Fruit fly (Drosophila melanogaster): ENCODE results near the gene CG18048.

The CG18048 gene

DNA sequence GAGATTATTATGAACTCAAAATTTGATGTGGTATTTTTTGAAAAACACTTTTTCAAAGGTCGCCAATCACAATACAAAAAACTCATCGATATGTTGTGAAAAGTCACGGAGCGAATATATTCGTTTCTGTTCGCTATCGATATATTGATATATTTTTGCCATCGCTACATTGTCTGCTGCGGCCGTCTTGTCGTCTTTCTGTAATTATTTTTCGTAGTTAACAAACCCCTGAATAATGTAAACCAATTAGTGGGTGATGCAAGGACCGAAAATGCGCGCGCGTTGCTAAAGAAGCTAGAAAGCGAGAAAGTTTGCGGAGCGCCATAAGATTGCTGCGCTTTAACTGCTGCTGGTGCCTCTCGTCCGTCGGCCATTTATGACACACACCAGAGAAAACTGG lies 4.8 kb downstream of the CG18048 start, which contains the start of gene Pak (continued):
- TF ChIP-seq CG18011 (GFP tag; optimal IDR thresholded peaks at IDR 0.05) = no peak
- TF ChIP-seq tup (GFP tag; optimal IDR thresholded peaks at IDR 0.05) = no peak
- peak; percentile 74 for TF ChIP-seq row (GFP tag; IDR thresholded peaks at IDR 0.05)
- TF ChIP-seq CG4282 (GFP tag; optimal IDR thresholded peaks at IDR 0.05) = no peak
- no peak for TF ChIP-seq cato (GFP tag; optimal IDR thresholded peaks at IDR 0.05; ENCODE audit: borderline replicate concordance)
- no peak for TF ChIP-seq Bdp1 (GFP tag; optimal IDR thresholded peaks at IDR 0.05)
- no peak for TF ChIP-seq bsh (GFP tag; optimal IDR thresholded peaks at IDR 0.05)
- no peak for TF ChIP-seq CG4730 (GFP tag; IDR thresholded peaks at IDR 0.05)
- peak; percentile 43 for TF ChIP-seq CG14710 (tag; optimal IDR thresholded peaks at IDR 0.05)
- TF ChIP-seq usp (GFP tag; optimal IDR thresholded peaks at IDR 0.05) = no peak
- TF ChIP-seq bbx (GFP tag; IDR thresholded peaks at IDR 0.05; ENCODE audit: partially characterized antibody) = peak; percentile 93
- no peak for TF ChIP-seq ftz-f1 (GFP tag; optimal IDR thresholded peaks at IDR 0.05)
- no peak for TF ChIP-seq GATAe (GFP tag; conservative IDR thresholded peaks at IDR 0.05)
- TF ChIP-seq salm (tag; optimal IDR thresholded peaks at IDR 0.05) = no peak
- no peak for TF ChIP-seq HLH3B (GFP tag; IDR thresholded peaks at IDR 0.05)
- TF ChIP-seq CG33557 (GFP tag; optimal IDR thresholded peaks at IDR 0.05) = no peak
- TF ChIP-seq pzg (GFP tag; optimal IDR thresholded peaks at IDR 0.05) = peak; percentile 77
- TF ChIP-seq CG12236 (GFP tag; optimal IDR thresholded peaks at IDR 0.05) = no peak
- TF ChIP-seq CG10462 (GFP tag; optimal IDR thresholded peaks at IDR 0.05) = no peak
- no peak for TF ChIP-seq schlank (tag; optimal IDR thresholded peaks at IDR 0.05)
- no peak for TF ChIP-seq Pdp1 (GFP tag; optimal IDR thresholded peaks at IDR 0.05)
- no peak for TF ChIP-seq oc (tag; optimal IDR thresholded peaks at IDR 0.05)
- TF ChIP-seq CG17385 (GFP tag; optimal IDR thresholded peaks at IDR 0.05) = no peak
- TF ChIP-seq wek (GFP tag; optimal IDR thresholded peaks at IDR 0.05) = no peak
- no peak for TF ChIP-seq Ptx1 (GFP tag; IDR thresholded peaks at IDR 0.05)
- TF ChIP-seq HmgZ (tag; optimal IDR thresholded peaks at IDR 0.05) = peak; percentile 33
- no peak for TF ChIP-seq Bteb2 (GFP tag; optimal IDR thresholded peaks at IDR 0.05)
- TF ChIP-seq ewg (GFP tag; optimal IDR thresholded peaks at IDR 0.05) = no peak
- peak; percentile 57 for TF ChIP-seq phol (tag; optimal IDR thresholded peaks at IDR 0.05)
- no peak for TF ChIP-seq CG14014 (GFP tag; IDR thresholded peaks at IDR 0.05)
- TF ChIP-seq lbe (GFP tag; optimal IDR thresholded peaks at IDR 0.05) = no peak
- no peak for TF ChIP-seq ken (GFP tag; IDR thresholded peaks at IDR 0.05)
- TF ChIP-seq CG12104 (GFP tag; optimal IDR thresholded peaks at IDR 0.05) = no peak
- peak; percentile 87 for TF ChIP-seq hb (GFP tag; IDR thresholded peaks at IDR 0.05; ENCODE audit: partially characterized antibody)
- TF ChIP-seq jigr1 (GFP tag; IDR thresholded peaks at IDR 0.05) = no peak
- no peak for TF ChIP-seq HLH54F (GFP tag; optimal IDR thresholded peaks at IDR 0.05)
- TF ChIP-seq CG10321 (GFP tag; IDR thresholded peaks at IDR 0.05) = no peak
- peak; percentile 58 for TF ChIP-seq Ets97D (GFP tag; optimal IDR thresholded peaks at IDR 0.05)
- TF ChIP-seq knrl (GFP tag; IDR thresholded peaks at IDR 0.05; ENCODE audit: partially characterized antibody) = peak; percentile 95
- peak; percentile 62 for TF ChIP-seq CG12659 (GFP tag; optimal IDR thresholded peaks at IDR 0.05)
- TF ChIP-seq CG15011 (GFP tag; optimal IDR thresholded peaks at IDR 0.05) = no peak
- TF ChIP-seq B-H2 (GFP tag; optimal IDR thresholded peaks at IDR 0.05) = no peak
- TF ChIP-seq nau (GFP tag; optimal IDR thresholded peaks at IDR 0.05) = no peak
- no peak for TF ChIP-seq br (optimal IDR thresholded peaks at IDR 0.05)
- TF ChIP-seq gt (GFP tag; IDR thresholded peaks at IDR 0.05) = no peak
- TF ChIP-seq BtbVII (GFP tag; optimal IDR thresholded peaks at IDR 0.05) = no peak
- TF ChIP-seq fd64A (GFP tag; optimal IDR thresholded peaks at IDR 0.05) = no peak
- no peak for TF ChIP-seq CG13424 (tag; optimal IDR thresholded peaks at IDR 0.05)
- TF ChIP-seq toy (GFP tag; IDR thresholded peaks at IDR 0.05) = no peak
- TF ChIP-seq ems (GFP tag; optimal IDR thresholded peaks at IDR 0.05) = no peak
- no peak for TF ChIP-seq CG17912 (GFP tag; optimal IDR thresholded peaks at IDR 0.05)
- TF ChIP-seq dm (GFP tag; optimal IDR thresholded peaks at IDR 0.05) = peak; percentile 13
